Fruit fly (Drosophila melanogaster) whole organism, wandering third instar larva: ENCODE measurements around the gene Spn88Eb.

Source experiments
- Abd-B ChIP-seq: fragments of >200 bp; optimal IDR thresholded peaks from 2 replicates; lab custom pipeline; 2017; ENCODE audit warnings: missing biosample characterization, missing genetic modification characterization
- CG32264 ChIP-seq: fragments of 200-800 bp; sonication (Bioruptor generic); optimal IDR thresholded peaks from 2 replicates; lab custom pipeline; 2016; ENCODE audit warnings: missing biosample characterization, missing genetic modification characterization
- CG9705 ChIP-seq: fragments of 200-800 bp; sonication (Bioruptor generic); optimal IDR thresholded peaks from 2 replicates; lab custom pipeline; 2018; ENCODE audit warnings: missing biosample characterization, mild to moderate bottlenecking, missing genetic modification characterization
- Dif ChIP-seq: fragments of 200-275, 200-300 bp; sonication (Bioruptor generic); optimal IDR thresholded peaks from 2 replicates; lab custom pipeline; 2018; ENCODE audit warnings: missing biosample characterization, missing genetic modification characterization; ENCODE audit not compliant: partially characterized antibody
- GATAd ChIP-seq: sonication (Bioruptor generic); optimal IDR thresholded peaks from 2 replicates; lab custom pipeline; 2016; ENCODE audit warnings: missing biosample characterization, missing genetic modification characterization
- HLH106 ChIP-seq: fragments of 200-800 bp; optimal IDR thresholded peaks from 3 replicates; lab custom pipeline; 2019; ENCODE audit warnings: missing biosample characterization, mild to moderate bottlenecking, missing genetic modification characterization, moderate library complexity
- Hnf4 ChIP-seq: fragments of 200-800 bp; sonication (Bioruptor generic); optimal IDR thresholded peaks from 2 replicates; lab custom pipeline; 2016; ENCODE audit warnings: missing biosample characterization, mild to moderate bottlenecking, missing genetic modification characterization
- Hr78 ChIP-seq: fragments of >200 bp; optimal IDR thresholded peaks from 2 replicates; lab custom pipeline; 2017; ENCODE audit warnings: missing biosample characterization, missing genetic modification characterization
- Hr83 ChIP-seq: fragments of 200-300 bp; sonication (Bioruptor generic); optimal IDR thresholded peaks from 2 replicates; lab custom pipeline; 2016; ENCODE audit warnings: missing biosample characterization, mild to moderate bottlenecking, missing genetic modification characterization, moderate library complexity; ENCODE audit not compliant: poor library complexity, severe bottlenecking
- Jra ChIP-seq: sonication (Bioruptor generic); optimal IDR thresholded peaks from 2 replicates; lab custom pipeline; 2016; ENCODE audit warnings: missing biosample characterization, missing genetic modification characterization
- Mio ChIP-seq: sonication (Bioruptor generic); optimal IDR thresholded peaks from 2 replicates; lab custom pipeline; 2016; ENCODE audit warnings: missing biosample characterization, missing genetic modification characterization
- Myc ChIP-seq: fragments of >200 bp; optimal IDR thresholded peaks from 2 replicates; lab custom pipeline; 2017
- N ChIP-seq: fragments of >200 bp; optimal IDR thresholded peaks from 2 replicates; lab custom pipeline; 2018; ENCODE audit warnings: missing biosample characterization, missing external identifiers, missing genetic modification characterization
- OdsH ChIP-seq: fragments of 200-800 bp; sonication (Bioruptor generic); optimal IDR thresholded peaks from 2 replicates; lab custom pipeline; 2016; ENCODE audit warnings: missing biosample characterization, mild to moderate bottlenecking, missing genetic modification characterization
- Rel ChIP-seq, 2 experiments: fragments of 200-800 bp; sonication (Bioruptor generic) in 1 of 2; optimal IDR thresholded peaks; 2 replicates in 1 of 2; 3 replicates in 1 of 2; lab custom pipeline; 2016 to 2019; ENCODE audit warnings: mild to moderate bottlenecking in 2 of 2, missing biosample characterization in 2 of 2, missing genetic modification characterization in 2 of 2, moderate library complexity in 1 of 2
- Sp1 ChIP-seq: fragments of 200-800 bp; sonication (Bioruptor generic); optimal IDR thresholded peaks from 3 replicates; lab custom pipeline; 2019; ENCODE audit warnings: missing biosample characterization, mild to moderate bottlenecking, missing genetic modification characterization, moderate library complexity
- Vsx2 ChIP-seq: fragments of 200-300, 225-300 bp; sonication (Bioruptor generic); optimal IDR thresholded peaks from 2 replicates; lab custom pipeline; 2018; ENCODE audit warnings: missing biosample characterization, missing genetic modification characterization; ENCODE audit not compliant: partially characterized antibody
- br ChIP-seq: fragments of 200-800 bp; sonication (Bioruptor generic); optimal IDR thresholded peaks from 2 replicates; lab custom pipeline; 2016; ENCODE audit warnings: missing biosample characterization, missing genetic modification characterization
- brk ChIP-seq: fragments of 200-800 bp; sonication (Bioruptor generic); optimal IDR thresholded peaks from 2 replicates; lab custom pipeline; 2016; ENCODE audit warnings: missing biosample characterization, mild to moderate bottlenecking, missing genetic modification characterization
- dmrt93B ChIP-seq: fragments of 200-800 bp; sonication (Bioruptor generic); optimal IDR thresholded peaks from 2 replicates; lab custom pipeline; 2018; ENCODE audit warnings: missing biosample characterization, mild to moderate bottlenecking, missing genetic modification characterization
- dsf ChIP-seq: sonication (Bioruptor generic); optimal IDR thresholded peaks from 2 replicates; lab custom pipeline; 2016; ENCODE audit warnings: missing biosample characterization, missing genetic modification characterization, borderline replicate concordance
- ey ChIP-seq: fragments of 200-800 bp; sonication (Bioruptor generic); optimal IDR thresholded peaks from 2 replicates; lab custom pipeline; 2016; ENCODE audit warnings: missing biosample characterization, missing genetic modification characterization
- foxo ChIP-seq, 2 experiments: fragments of 200-800 bp; sonication (Bioruptor generic); optimal IDR thresholded peaks; 2 replicates in 1 of 2; 3 replicates in 1 of 2; lab custom pipeline; 2016 to 2017; ENCODE audit warnings: missing biosample characterization in 2 of 2, missing genetic modification characterization in 2 of 2
- fru ChIP-seq: fragments of 200-800 bp; sonication (Bioruptor generic); optimal IDR thresholded peaks from 3 replicates; lab custom pipeline; 2016; ENCODE audit warnings: missing biosample characterization, mild to moderate bottlenecking, missing genetic modification characterization
- h ChIP-seq: fragments of 200-800 bp; sonication (Bioruptor generic); optimal IDR thresholded peaks from 3 replicates; lab custom pipeline; 2016; ENCODE audit warnings: missing biosample characterization, mild to moderate bottlenecking, missing genetic modification characterization
- jim ChIP-seq: fragments of 175-275, 200-325 bp; sonication (Bioruptor generic); optimal IDR thresholded peaks from 2 replicates; lab custom pipeline; 2016; ENCODE audit warnings: missing biosample characterization, mild to moderate bottlenecking, missing genetic modification characterization
- rgr ChIP-seq: fragments of 200-800 bp; sonication (Bioruptor generic); optimal IDR thresholded peaks from 3 replicates; lab custom pipeline; 2016; ENCODE audit warnings: missing biosample characterization, mild to moderate bottlenecking, missing genetic modification characterization
- sage ChIP-seq: fragments of 200-800 bp; sonication (Bioruptor generic); optimal IDR thresholded peaks from 2 replicates; lab custom pipeline; 2016; ENCODE audit warnings: missing biosample characterization, mild to moderate bottlenecking, missing genetic modification characterization
- sv ChIP-seq: fragments of 200-800 bp; sonication (Bioruptor generic); optimal IDR thresholded peaks from 3 replicates; lab custom pipeline; 2016; ENCODE audit warnings: missing biosample characterization, missing genetic modification characterization
- tai ChIP-seq: sonication (Bioruptor generic); optimal IDR thresholded peaks from 2 replicates; lab custom pipeline; 2016; ENCODE audit warnings: missing biosample characterization, missing genetic modification characterization
- usp ChIP-seq: fragments of >200 bp; optimal IDR thresholded peaks from 2 replicates; lab custom pipeline; 2017; ENCODE audit warnings: missing biosample characterization, missing genetic modification characterization
- woc ChIP-seq: sonication (Bioruptor generic); optimal IDR thresholded peaks from 2 replicates; lab custom pipeline; 2016; ENCODE audit warnings: missing biosample characterization, mild to moderate bottlenecking, missing genetic modification characterization

Spn88Eb gene

DNA sequence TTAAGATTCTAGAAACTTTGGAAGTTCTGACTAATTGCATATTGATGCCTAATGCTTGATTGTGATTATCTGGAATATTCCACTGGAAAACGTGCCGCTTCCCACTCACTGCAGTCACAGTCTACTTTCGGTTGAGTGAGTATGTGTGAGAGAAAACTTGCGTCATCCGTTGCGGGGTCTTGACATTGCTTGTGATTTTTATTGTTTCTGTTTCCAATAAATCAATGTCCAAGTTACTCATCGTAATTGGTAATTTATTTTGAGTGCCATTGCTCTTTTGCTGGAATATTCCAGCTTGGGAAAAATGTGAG lies 34.4 kb upstream of the Spn88Eb start:
- TF ChIP-seq usp (GFP tag; lab: Kevin White, UChicago), result no peak
- TF ChIP-seq OdsH (GFP tag; lab: Kevin White, UChicago), result no peak
- TF ChIP-seq Hr78 (GFP tag; lab: Kevin White, UChicago), result no peak
- no peak for TF ChIP-seq ey (GFP tag; lab: Kevin White, UChicago)
- no peak for TF ChIP-seq foxo (GFP tag; optimal IDR thresholded peaks at IDR 0.05; lab: Kevin White, UChicago)
- no peak for TF ChIP-seq Myc (lab: Kevin White, UChicago)
- no peak for TF ChIP-seq brk (GFP tag; lab: Kevin White, UChicago)
- TF ChIP-seq, all 38 proteins: peak for 0

DNA sequence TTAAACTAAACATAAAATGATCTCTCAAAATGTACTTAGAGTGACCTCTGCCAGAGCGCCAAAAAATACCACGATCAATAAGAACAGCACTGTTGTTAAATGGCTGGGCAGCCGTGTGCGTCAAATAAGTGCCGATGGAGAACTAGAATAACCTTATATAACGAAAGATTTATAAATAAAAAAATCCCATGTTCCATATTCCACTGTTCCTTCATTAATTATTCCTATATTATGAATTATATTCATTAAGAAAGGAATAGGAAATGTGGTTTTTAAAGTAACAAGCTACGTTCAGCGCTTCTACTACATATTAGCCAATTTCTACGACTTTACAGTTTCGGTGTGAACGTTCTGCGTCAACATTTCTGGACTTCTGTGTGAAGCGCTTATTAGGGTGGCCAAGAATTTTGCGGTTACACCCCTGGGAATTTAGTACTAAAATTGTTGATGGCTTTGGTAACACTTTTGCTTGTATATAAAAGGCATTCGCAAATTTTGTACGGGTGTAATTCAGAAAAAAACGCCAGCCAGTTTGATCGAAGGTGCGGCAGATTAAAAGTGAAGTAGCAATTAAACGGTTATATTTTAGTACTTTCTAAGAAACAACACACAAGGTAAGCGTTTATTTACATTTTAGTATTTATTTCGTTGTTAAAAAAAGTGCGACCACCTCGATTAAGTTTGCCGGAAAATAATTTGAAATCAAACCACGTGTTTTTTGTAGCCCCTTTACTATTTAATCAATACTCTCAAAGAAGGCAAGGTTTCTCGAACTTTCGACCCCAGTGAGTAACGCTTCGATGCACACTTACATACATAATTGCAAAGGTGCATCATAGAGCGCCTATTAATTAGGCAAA lies 33.9 kb upstream of the Spn88Eb start, which contains the start of the genes tefu and Hsc70-4:
tefu (minus strand) TSS at position 51 of the 860 bp plus-strand sequence.
Hsc70-4 (plus strand) TSS at position 502 of the 860 bp plus-strand sequence.
- no peak for TF ChIP-seq Abd-B (GFP tag; lab: Kevin White, UChicago)
- TF ChIP-seq Dif (GFP tag; lab: Kevin White, UChicago), result peak; percentile 68
- peak; percentile 24 for TF ChIP-seq jim (GFP tag; lab: Kevin White, UChicago)
- peak; percentile 32 for TF ChIP-seq OdsH (GFP tag; lab: Kevin White, UChicago)
- TF ChIP-seq h, result peak; percentile 54
- peak; percentile 64 for TF ChIP-seq Vsx2 (GFP tag; lab: Kevin White, UChicago)
- no peak for TF ChIP-seq br (GFP tag; lab: Kevin White, UChicago)
- peak; percentile 60 for TF ChIP-seq ey (GFP tag; lab: Kevin White, UChicago)
- TF ChIP-seq Rel (GFP tag; optimal IDR thresholded peaks at IDR 0.05; lab: Kevin White, UChicago), result no peak
- TF ChIP-seq Rel (tag; optimal IDR thresholded peaks at IDR 0.05; lab: Kevin White, UChicago), result peak; percentile 4
- peak; percentile 72 for TF ChIP-seq woc (GFP tag; lab: Kevin White, UChicago)
- TF ChIP-seq dsf (GFP tag; lab: Kevin White, UChicago), result no peak
- no peak for TF ChIP-seq tai (GFP tag; lab: Kevin White, UChicago)
- peak; percentile 68 for TF ChIP-seq dmrt93B
- TF ChIP-seq HLH106, result peak; percentile 79
- TF ChIP-seq CG9705 (GFP tag; lab: Kevin White, UChicago), result peak; percentile 54
- TF ChIP-seq foxo (GFP tag; optimal IDR thresholded peaks at IDR 0.05; lab: Kevin White, UChicago), result peak in 1 of 2 experiments; percentile 9
- TF ChIP-seq N (GFP tag; lab: Kevin White, UChicago), result peak; percentile 92
- peak; percentile 64 for TF ChIP-seq Hnf4 (GFP tag; lab: Kevin White, UChicago)
- TF ChIP-seq Sp1 (GFP tag; lab: Kevin White, UChicago), result peak; percentile 46
- TF ChIP-seq sv, result peak; percentile 64
- TF ChIP-seq rgr, result no peak
- TF ChIP-seq Hr83, result peak; percentile 5
- no peak for TF ChIP-seq usp (GFP tag; lab: Kevin White, UChicago)
- no peak for TF ChIP-seq Jra
- TF ChIP-seq fru, result no peak
- TF ChIP-seq Mio (GFP tag; lab: Kevin White, UChicago), result no peak
- TF ChIP-seq sage, result no peak
- TF ChIP-seq Hr78 (GFP tag; lab: Kevin White, UChicago), result peak; percentile 46
- no peak for TF ChIP-seq Myc (lab: Kevin White, UChicago)

- TF ChIP-seq Dif (GFP tag; lab: Kevin White, UChicago) (no peak), Jra (no peak), usp (GFP tag; lab: Kevin White, UChicago) (no peak), GATAd (GFP tag; lab: Kevin White, UChicago) (no peak), CG32264 (GFP tag; lab: Kevin White, UChicago) (no peak), ey (GFP tag; lab: Kevin White, UChicago) (no peak), dsf (GFP tag; lab: Kevin White, UChicago) (no peak), tai (GFP tag; lab: Kevin White, UChicago) (no peak), HLH106 (no peak)
These were observed 23.1 kb upstream of the Spn88Eb start for dm6 chr3R:15231635-15232138.

- TF ChIP-seq Jra, result no peak
- no peak for TF ChIP-seq Hr78 (GFP tag; lab: Kevin White, UChicago)
- no peak for TF ChIP-seq dsf (GFP tag; lab: Kevin White, UChicago)
- no peak for TF ChIP-seq foxo (GFP tag; optimal IDR thresholded peaks at IDR 0.05; lab: Kevin White, UChicago)
- TF ChIP-seq ey (GFP tag; lab: Kevin White, UChicago), result no peak
- TF ChIP-seq, all 38 proteins: peak for 0
These were observed 21.7 kb upstream of the Spn88Eb start, which contains the start of gene CG34316 for dm6 chr3R:15230285-15230684. Gene CG34316, plus strand, starts transcription at chr3R:15230585.
